Worm (Caenorhabditis elegans): ENCODE data around the gene sas-4.

DNA sequence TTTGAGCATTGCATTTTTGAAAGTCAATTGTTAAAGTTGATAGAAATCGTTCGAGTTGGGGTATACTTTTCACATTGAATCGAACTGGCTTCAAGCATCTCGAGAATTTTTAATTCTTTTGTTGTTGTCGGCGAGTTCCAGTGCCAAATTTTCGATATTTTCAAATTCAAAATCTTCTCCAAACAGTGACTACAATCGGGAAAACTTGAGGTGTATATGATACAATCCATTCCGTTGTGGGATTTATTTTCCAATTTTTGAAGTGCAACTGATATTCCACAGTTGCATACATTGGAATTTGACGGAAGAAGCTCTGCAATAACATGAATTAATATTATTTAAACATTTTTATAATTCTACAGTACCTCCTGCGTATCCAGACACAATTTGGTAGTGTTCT, 12.6 kb downstream of the sas-4 start:
- TF ChIP-seq lin-39 (tag; optimal IDR thresholded peaks at IDR 0.05) = no peak
- TF ChIP-seq fos-1 (tag; optimal IDR thresholded peaks at IDR 0.05) = no peak
- TF ChIP-seq ceh-82 (tag; optimal IDR thresholded peaks at IDR 0.05) = no peak
- TF ChIP-seq unc-62 (GFP tag; optimal IDR thresholded peaks at IDR 0.05) = no peak
- no peak for TF ChIP-seq nhr-10 (tag; optimal IDR thresholded peaks at IDR 0.05)

Measured in whole organism, L2 larva.